Worm (Caenorhabditis elegans) whole organism, L1 larva: ENCODE data around the gene apd-3.

Experiments
- C16A3.4 ChIP-seq: fragments of 150-350 bp; optimal IDR thresholded peaks from 2 replicates; lab custom pipeline; 2014; ENCODE audit warnings: missing biosample characterization, missing genetic modification characterization
- aha-1 ChIP-seq: fragments of 150-350 bp; optimal IDR thresholded peaks from 2 replicates; lab custom pipeline; 2014; ENCODE audit warnings: missing biosample characterization, missing genetic modification characterization
- blmp-1 ChIP-seq: fragments of 150-350 bp; optimal IDR thresholded peaks from 2 replicates; lab custom pipeline; 2014; ENCODE audit warnings: missing biosample characterization, missing genetic modification characterization
- ces-1 ChIP-seq: fragments of 150-350 bp; optimal IDR thresholded peaks from 2 replicates; lab custom pipeline; 2014; ENCODE audit warnings: missing biosample characterization, missing genetic modification reagents, missing genetic modification characterization
- dpl-1 ChIP-seq, 3 experiments: fragments of 150-350 bp in 2 of 3; sonication (generic microtip) in 1 of 3; optimal IDR thresholded peaks; 2 replicates each; lab custom pipeline; 2014 to 2017; ENCODE audit warnings: missing biosample characterization in 3 of 3, missing genetic modification characterization in 3 of 3, missing genetic modification reagents in 3 of 3
- efl-1 ChIP-seq, 4 experiments: fragments of 150-350 bp; optimal IDR thresholded peaks in 3 of 4; peaks in 1 of 4; 1 replicate in 1 of 4; 2 replicates in 3 of 4; lab custom pipeline; 2014; ENCODE audit warnings: missing biosample characterization in 2 of 4, missing genetic modification characterization in 2 of 4, missing genetic modification reagents in 2 of 4
- efl-3 ChIP-seq: fragments of 200-800 bp; sonication (Bioruptor generic); optimal IDR thresholded peaks from 2 replicates; lab custom pipeline; 2018; ENCODE audit warnings: mild to moderate bottlenecking, missing genetic modification characterization, missing compliant biosample characterization
- fos-1 ChIP-seq: fragments of 150-350 bp; optimal IDR thresholded peaks from 2 replicates; lab custom pipeline; 2014; ENCODE audit warnings: missing biosample characterization, missing genetic modification characterization
- hlh-17 ChIP-seq: fragments of 200-800 bp; sonication (Bioruptor generic); optimal IDR thresholded peaks from 2 replicates; lab custom pipeline; 2018; ENCODE audit warnings: missing genetic modification characterization, mild to moderate bottlenecking, missing compliant biosample characterization, moderate library complexity, borderline replicate concordance
- hlh-4 ChIP-seq: sonication (generic microtip); optimal IDR thresholded peaks from 2 replicates; lab custom pipeline; 2016; ENCODE audit warnings: mild to moderate bottlenecking, missing genetic modification characterization, missing compliant biosample characterization
- lin-15B ChIP-seq: fragments of 150-350 bp; sonication (generic microtip); optimal IDR thresholded peaks from 3 replicates; lab custom pipeline; 2014; ENCODE audit warnings: missing biosample characterization, missing genetic modification characterization
- lin-35 ChIP-seq, 2 experiments: fragments of 150-350 bp; optimal IDR thresholded peaks; 2 replicates each; lab custom pipeline; 2014; ENCODE audit warnings: missing biosample characterization in 2 of 2, missing genetic modification characterization in 2 of 2, missing genetic modification reagents in 2 of 2
- lir-3 ChIP-seq: sonication (generic microtip); optimal IDR thresholded peaks from 2 replicates; lab custom pipeline; 2016; ENCODE audit warnings: mild to moderate bottlenecking, missing genetic modification characterization, moderate library complexity, missing compliant biosample characterization; ENCODE audit not compliant: poor library complexity
- mdl-1 ChIP-seq, 2 experiments: fragments of 150-350 bp; optimal IDR thresholded peaks; 2 replicates each; lab custom pipeline; 2014 to 2017; ENCODE audit warnings: missing biosample characterization in 2 of 2, missing genetic modification characterization in 2 of 2, inconsistent platforms in 1 of 2
- nhr-12 ChIP-seq: sonication (generic microtip); optimal IDR thresholded peaks from 2 replicates; lab custom pipeline; 2017; ENCODE audit warnings: missing biosample characterization, missing genetic modification characterization
- nhr-47 ChIP-seq: sonication (generic microtip); optimal IDR thresholded peaks from 2 replicates; lab custom pipeline; 2016; ENCODE audit warnings: mild to moderate bottlenecking, missing genetic modification characterization, moderate library complexity, missing compliant biosample characterization
- nhr-71 ChIP-seq: sonication (generic microtip); optimal IDR thresholded peaks from 2 replicates; lab custom pipeline; 2016; ENCODE audit warnings: mild to moderate bottlenecking, missing genetic modification characterization, moderate library complexity, missing compliant biosample characterization
- nhr-76 ChIP-seq: sonication (generic microtip); optimal IDR thresholded peaks from 2 replicates; lab custom pipeline; 2017; ENCODE audit warnings: missing biosample characterization, missing genetic modification characterization
- nhr-77 ChIP-seq: fragments of 150-350 bp; optimal IDR thresholded peaks from 2 replicates; lab custom pipeline; 2014; ENCODE audit warnings: missing biosample characterization, missing genetic modification characterization
- nhr-90 ChIP-seq: sonication (generic microtip); optimal IDR thresholded peaks from 2 replicates; lab custom pipeline; 2016; ENCODE audit warnings: mild to moderate bottlenecking, missing genetic modification characterization, missing compliant biosample characterization; ENCODE audit not compliant: poor library complexity
- pag-3 ChIP-seq: sonication (generic microtip); optimal IDR thresholded peaks from 2 replicates; lab custom pipeline; 2017; ENCODE audit warnings: missing genetic modification characterization, mild to moderate bottlenecking, missing compliant biosample characterization, antibody characterized with exemption, borderline replicate concordance; ENCODE audit not compliant: insufficient read depth
- pax-3 ChIP-seq: fragments of 200-800 bp; sonication (Bioruptor generic); optimal IDR thresholded peaks from 2 replicates; lab custom pipeline; 2018; ENCODE audit warnings: mild to moderate bottlenecking, missing genetic modification characterization, moderate library complexity, missing compliant biosample characterization
- skn-1 ChIP-seq: fragments of 150-350 bp; optimal IDR thresholded peaks from 2 replicates; lab custom pipeline; 2014; ENCODE audit warnings: missing biosample characterization, missing genetic modification characterization
- sox-4 ChIP-seq: sonication (generic microtip); optimal IDR thresholded peaks from 2 replicates; lab custom pipeline; 2016; ENCODE audit warnings: missing genetic modification characterization, missing compliant biosample characterization
- tbx-2 ChIP-seq: sonication (generic microtip); optimal IDR thresholded peaks from 2 replicates; lab custom pipeline; 2016; ENCODE audit warnings: missing genetic modification characterization, missing compliant biosample characterization
- unc-130 ChIP-seq: fragments of 150-350 bp; optimal IDR thresholded peaks from 2 replicates; lab custom pipeline; 2017; ENCODE audit warnings: missing biosample characterization, missing genetic modification characterization, inconsistent platforms
- unc-30 ChIP-seq: sonication (generic microtip); optimal IDR thresholded peaks from 2 replicates; lab custom pipeline; 2017; ENCODE audit warnings: missing biosample characterization, missing genetic modification characterization
- unc-62 ChIP-seq: fragments of 150-350 bp; optimal IDR thresholded peaks from 2 replicates; lab custom pipeline; 2014; ENCODE audit warnings: missing biosample characterization, missing genetic modification reagents, missing genetic modification characterization
- unc-86 ChIP-seq: sonication (generic microtip); optimal IDR thresholded peaks from 2 replicates; lab custom pipeline; 2016; ENCODE audit warnings: missing genetic modification characterization, missing compliant biosample characterization
- unc-98 ChIP-seq: fragments of 200-800 bp; sonication (Bioruptor generic); IDR thresholded peaks from 2 replicates; pipeline ENCODE4 v1.3.6; 2022; ENCODE audit warnings: missing genetic modification characterization, missing compliant biosample characterization
- zip-4 ChIP-seq: fragments of 200-800 bp; sonication (Bioruptor generic); optimal IDR thresholded peaks from 2 replicates; lab custom pipeline; 2018; ENCODE audit warnings: mild to moderate bottlenecking, missing genetic modification characterization, moderate library complexity, missing compliant biosample characterization

The apd-3 gene

DNA sequence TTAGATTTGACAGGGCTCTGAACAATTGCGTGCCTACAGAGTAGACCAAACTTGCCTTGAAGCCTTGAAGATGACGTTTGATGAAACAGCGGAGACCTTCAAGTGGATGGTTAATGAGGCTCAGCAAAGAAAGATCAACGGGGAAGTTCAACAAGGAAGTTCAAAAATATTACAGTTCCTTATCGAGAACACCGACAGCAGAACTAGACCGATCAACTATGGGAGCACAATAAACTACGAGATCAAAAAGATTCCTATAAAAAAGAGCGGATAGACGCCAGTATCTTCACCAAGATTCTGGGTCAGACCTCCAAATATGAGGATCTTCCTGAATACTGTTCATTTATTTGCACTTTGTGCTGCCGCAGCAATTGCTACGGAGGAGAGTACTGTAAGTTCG lies 33.5 kb upstream of the apd-3 start, which contains the start of gene clec-134:
TSS of gene clec-134 (plus strand) at position 301 of the 400 bp plus-strand sequence.
- TF ChIP-seq unc-98 (GFP tag; lab: Robert Waterston, UW), result no peak
- no peak for TF ChIP-seq pag-3 (tag; lab: Kevin White, UChicago)
- no peak for TF ChIP-seq unc-30 (tag; lab: Kevin White, UChicago)
- no peak for TF ChIP-seq sox-4
- TF ChIP-seq nhr-90 (tag; lab: Kevin White, UChicago), result no peak

DNA sequence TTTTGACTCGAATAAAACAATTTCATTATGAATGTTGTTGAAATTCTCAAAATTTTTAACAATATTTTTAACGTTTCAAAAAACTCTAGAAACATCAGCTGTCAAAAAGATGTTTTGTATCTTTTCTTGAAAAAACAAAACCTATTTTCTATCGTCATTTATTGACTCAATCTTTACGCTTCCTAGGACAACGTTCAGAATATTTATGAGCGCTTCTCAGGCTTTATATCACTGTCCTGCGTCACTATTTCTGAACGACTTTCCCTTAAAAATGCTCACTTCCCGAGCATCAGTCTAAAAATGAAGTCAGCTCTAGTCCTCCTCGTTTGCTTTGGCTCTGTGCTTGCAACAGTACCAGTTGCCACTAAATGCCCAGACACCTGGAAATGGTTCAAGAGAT lies 31.9 kb upstream of the apd-3 start, which contains the start of gene clec-133:
TSS of gene clec-133 (plus strand) at position 301 of the 400 bp plus-strand sequence.
- TF ChIP-seq ces-1 (GFP tag; lab: Kevin White, UChicago) (no peak), lir-3 (tag; lab: Kevin White, UChicago) (no peak), hlh-4 (tag; lab: Kevin White, UChicago) (no peak), efl-1 (optimal IDR thresholded peaks at IDR 0.05; lab: Kevin White, UChicago) (no peak), efl-1 (GFP tag; optimal IDR thresholded peaks at IDR 0.05 in 1 of 2; lab: Kevin White, UChicago) (no peak)

DNA sequence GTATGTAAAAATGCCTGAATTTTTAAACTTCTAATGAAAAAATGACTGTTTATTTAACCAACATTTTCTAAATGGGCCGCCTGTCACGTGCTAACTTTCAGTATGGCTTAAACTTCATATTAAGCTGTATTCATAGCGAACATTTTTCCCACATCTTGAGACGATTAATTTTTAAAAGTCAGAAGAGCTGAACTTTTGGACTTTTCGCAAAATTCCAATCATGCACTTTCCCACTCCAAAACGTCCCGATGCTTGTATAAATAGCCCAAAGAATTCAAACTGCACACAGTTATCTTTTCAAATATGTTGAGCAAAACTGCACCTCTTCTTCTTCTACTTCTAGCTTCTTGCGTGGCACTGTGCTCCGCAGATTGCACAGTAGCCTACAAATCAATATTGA lies 30.5 kb upstream of the apd-3 start, which contains the start of gene clec-132:
TSS of gene clec-132 (plus strand) at position 301 of the 400 bp plus-strand sequence.
- TF ChIP-seq nhr-90 (tag; lab: Kevin White, UChicago) (no peak), blmp-1 (no peak), tbx-2 (tag; lab: Kevin White, UChicago) (no peak), nhr-12 (tag; lab: Kevin White, UChicago) (no peak), nhr-76 (tag; lab: Kevin White, UChicago) (no peak), pag-3 (tag; lab: Kevin White, UChicago) (no peak), nhr-77 (tag; lab: Kevin White, UChicago) (no peak), unc-30 (tag; lab: Kevin White, UChicago) (no peak)

DNA sequence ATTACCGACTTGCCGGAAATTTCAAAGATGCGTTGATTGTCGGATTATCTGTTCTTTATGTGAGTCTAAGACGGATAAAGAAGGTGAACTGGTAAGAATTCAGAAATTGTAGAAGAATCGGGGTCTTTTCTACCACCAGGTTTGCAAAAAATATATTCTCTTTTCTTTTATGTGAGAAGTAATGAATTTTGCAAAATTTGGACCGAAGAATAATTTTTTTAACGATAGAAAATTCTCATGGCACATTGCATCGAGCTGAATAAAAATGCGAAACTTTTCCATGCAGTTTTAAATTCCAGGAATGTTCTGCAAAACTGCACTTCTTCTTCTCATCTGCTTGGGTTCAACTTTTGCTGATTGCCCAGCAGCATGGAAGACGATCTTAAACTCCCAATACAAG lies 27.0 kb upstream of the apd-3 start, which contains the start of gene clec-130:
TSS of gene clec-130 (plus strand) at position 301 of the 400 bp plus-strand sequence.
- TF ChIP-seq C16A3.4 (no peak), aha-1 (no peak), unc-62 (no peak), nhr-71 (no peak), dpl-1 (GFP tag; optimal IDR thresholded peaks at IDR 0.05; lab: Kevin White, UChicago) (no peak), skn-1 (tag; lab: Kevin White, UChicago) (no peak), unc-130 (tag; lab: Kevin White, UChicago) (no peak), hlh-17 (GFP tag; lab: Kevin White, UChicago) (no peak)

DNA sequence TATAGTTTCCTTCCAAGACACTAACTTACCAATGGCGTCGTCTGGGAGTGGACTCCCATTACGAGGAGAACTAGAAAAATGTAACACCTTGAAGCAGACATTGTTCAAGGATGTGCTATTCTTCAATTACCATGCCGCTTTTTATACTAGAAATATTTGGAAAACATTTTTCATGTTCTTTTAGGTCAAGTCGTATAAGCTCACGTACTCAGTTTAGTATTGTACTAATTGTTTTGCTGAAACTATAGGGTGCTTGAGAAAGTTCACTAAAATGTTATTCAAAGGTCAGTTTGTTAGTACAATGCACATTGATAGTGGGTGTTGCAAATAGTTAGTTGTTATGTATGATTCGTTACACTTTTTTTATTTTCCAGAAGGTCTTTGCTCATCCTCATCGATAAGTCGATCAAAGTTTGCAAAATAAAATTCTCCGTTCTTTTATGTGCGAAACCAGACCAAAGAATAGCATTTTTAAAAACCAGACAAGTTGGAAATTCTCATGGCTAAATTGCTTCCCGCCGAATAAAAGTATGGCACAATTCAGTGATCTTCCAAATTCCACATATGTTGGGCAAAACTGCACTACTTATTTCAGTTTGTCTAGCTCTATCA lies 24.8 kb upstream of the apd-3 start, which contains the start of the genes clec-128 and clec-129:
TSS of gene clec-128 (minus strand) at position 101 of the 612 bp plus-strand sequence.
TSS of gene clec-129 (plus strand) at position 562 of the 612 bp plus-strand sequence.
- TF ChIP-seq lin-35 (GFP tag; optimal IDR thresholded peaks at IDR 0.05; lab: Kevin White, UChicago), result no peak
- no peak for TF ChIP-seq pax-3 (tag; lab: Kevin White, UChicago)
- no peak for TF ChIP-seq skn-1 (tag; lab: Kevin White, UChicago)
- no peak for TF ChIP-seq lin-15B (tag; lab: Kevin White, UChicago)
- TF ChIP-seq efl-1 (optimal IDR thresholded peaks at IDR 0.05; lab: Kevin White, UChicago), result no peak
- TF ChIP-seq efl-1 (GFP tag; optimal IDR thresholded peaks at IDR 0.05 in 1 of 2; lab: Kevin White, UChicago), result no peak
- TF ChIP-seq zip-4 (GFP tag; lab: Kevin White, UChicago), result no peak
- no peak for TF ChIP-seq unc-86
- TF ChIP-seq efl-3, result no peak
- TF ChIP-seq fos-1 (tag; lab: Kevin White, UChicago), result no peak
- no peak for TF ChIP-seq unc-98 (GFP tag; lab: Robert Waterston, UW)
- TF ChIP-seq nhr-47 (tag; lab: Kevin White, UChicago), result no peak
- TF ChIP-seq mdl-1 (tag; optimal IDR thresholded peaks at IDR 0.05; lab: Kevin White, UChicago), result no peak
